Fruit fly (Drosophila melanogaster) whole organism, embryonic: ENCODE results near the gene eas.

Experiments used
- Atf3 ChIP-seq: fragments of 200-800 bp; sonication (Bioruptor generic); optimal IDR thresholded peaks from 3 replicates; lab custom pipeline; 2016; ENCODE audit warnings: missing biosample characterization, missing genetic modification characterization
- CG11085 ChIP-seq: fragments of 200-800 bp; sonication (Bioruptor generic); IDR thresholded peaks from 2 replicates; pipeline ENCODE4 v1.3.6; 2022; ENCODE audit warnings: missing biosample characterization, missing genetic modification characterization
- CG11560 ChIP-seq: fragments of 200-800 bp; sonication (Bioruptor generic); IDR thresholded peaks from 3 replicates; pipeline ENCODE4 v1.3.6; 2022; ENCODE audit warnings: missing biosample characterization, missing genetic modification characterization
- CG11696 ChIP-seq: fragments of 200-800 bp; sonication (Bioruptor generic); IDR thresholded peaks from 2 replicates; pipeline ENCODE4 v1.3.6; 2022; ENCODE audit warnings: missing biosample characterization, missing genetic modification characterization
- CG1233 ChIP-seq: fragments of 200-800 bp; sonication (Bioruptor generic); optimal IDR thresholded peaks from 4 replicates; lab custom pipeline; 2018; ENCODE audit warnings: missing biosample characterization, mild to moderate bottlenecking, missing genetic modification characterization
- CG13775 ChIP-seq: fragments of 200-800 bp; sonication (Bioruptor generic); optimal IDR thresholded peaks from 3 replicates; lab custom pipeline; 2017; ENCODE audit warnings: missing biosample characterization, mild to moderate bottlenecking, missing genetic modification characterization
- CG14441 ChIP-seq: fragments of 200-800 bp; sonication (Bioruptor generic); IDR thresholded peaks from 2 replicates; pipeline ENCODE4 v1.3.6; 2022; ENCODE audit warnings: missing biosample characterization, missing genetic modification characterization
- CG15011 ChIP-seq: fragments of 200-800 bp; sonication (Bioruptor generic); optimal IDR thresholded peaks from 3 replicates; lab custom pipeline; 2018; ENCODE audit warnings: missing biosample characterization, mild to moderate bottlenecking, missing genetic modification characterization
- CG17186 ChIP-seq: fragments of 200-800 bp; sonication (Bioruptor generic); optimal IDR thresholded peaks from 3 replicates; lab custom pipeline; 2017; ENCODE audit warnings: missing biosample characterization, missing genetic modification reagents, missing genetic modification characterization
- CG2116 ChIP-seq: fragments of 200-800 bp; sonication (Bioruptor generic); optimal IDR thresholded peaks from 3 replicates; lab custom pipeline; 2018; ENCODE audit warnings: missing biosample characterization, mild to moderate bottlenecking, missing genetic modification characterization
- CG2120 ChIP-seq: fragments of 200-800 bp; sonication (Bioruptor generic); optimal IDR thresholded peaks from 3 replicates; lab custom pipeline; 2016; ENCODE audit warnings: missing biosample characterization, missing genetic modification characterization
- CG4360 ChIP-seq: fragments of 200-800 bp; sonication (Bioruptor generic); IDR thresholded peaks from 2 replicates; pipeline ENCODE4 v1.3.6; 2022; ENCODE audit warnings: missing biosample characterization, missing genetic modification characterization
- CG5180 ChIP-seq: fragments of 200-800 bp; sonication (Bioruptor generic); optimal IDR thresholded peaks from 3 replicates; lab custom pipeline; 2017; ENCODE audit warnings: missing biosample characterization, missing genetic modification characterization, mild to moderate bottlenecking, moderate library complexity, missing genetic modification reagents
- CG7786 ChIP-seq: fragments of 200-800 bp; sonication (Bioruptor generic); optimal IDR thresholded peaks from 2 replicates; lab custom pipeline; 2016; ENCODE audit warnings: missing biosample characterization, missing genetic modification characterization
- CG7928 ChIP-seq: fragments of 200-800 bp; sonication (Bioruptor generic); optimal IDR thresholded peaks from 2 replicates; lab custom pipeline; 2017; ENCODE audit warnings: missing biosample characterization, mild to moderate bottlenecking, missing genetic modification characterization
- Camta ChIP-seq: fragments of 200-800 bp; sonication (Bioruptor generic); optimal IDR thresholded peaks from 2 replicates; lab custom pipeline; 2016; ENCODE audit warnings: missing biosample characterization, missing genetic modification characterization
- GATAe ChIP-seq: fragments of 200-800 bp; sonication (Bioruptor generic); conservative IDR thresholded peaks from 2 replicates; pipeline ENCODE4 v1.3.6; 2022; ENCODE audit warnings: missing biosample characterization, missing genetic modification characterization
- Gug ChIP-seq: fragments of 200-800 bp; sonication (Bioruptor generic); IDR thresholded peaks from 4 replicates; pipeline ENCODE4 v1.3.6; 2022; ENCODE audit warnings: missing biosample characterization, missing genetic modification characterization
- Lhr ChIP-seq: fragments of 200-800 bp; sonication (Bioruptor generic); optimal IDR thresholded peaks from 3 replicates; lab custom pipeline; 2017; ENCODE audit warnings: mild to moderate bottlenecking, missing biosample characterization, missing genetic modification reagents, missing genetic modification characterization
- Oli ChIP-seq: fragments of 200-800 bp; sonication (Bioruptor generic); optimal IDR thresholded peaks from 2 replicates; lab custom pipeline; 2018; ENCODE audit warnings: missing biosample characterization, mild to moderate bottlenecking, missing genetic modification characterization, moderate library complexity
- Sry-β ChIP-seq: fragments of 200-800 bp; sonication (Bioruptor generic); optimal IDR thresholded peaks from 2 replicates; lab custom pipeline; 2018; ENCODE audit warnings: missing biosample characterization, mild to moderate bottlenecking, missing genetic modification characterization, moderate library complexity
- Trl ChIP-seq, 3 experiments: fragments of >200 bp in 2 of 3; fragments of 200-800 bp in 1 of 3; sonication (Bioruptor generic) in 1 of 3; optimal IDR thresholded peaks; 2 replicates in 1 of 3; 3 replicates in 2 of 3; lab custom pipeline; 2016 to 2017; ENCODE audit warnings: missing biosample characterization in 1 of 3, missing genetic modification characterization in 1 of 3
- ash1 ChIP-seq: fragments of 200-800 bp; sonication (Bioruptor generic); optimal IDR thresholded peaks from 2 replicates; lab custom pipeline; 2018; ENCODE audit warnings: missing biosample characterization, mild to moderate bottlenecking, missing genetic modification characterization
- ato ChIP-seq: fragments of 200-800 bp; sonication (Bioruptor generic); IDR thresholded peaks from 2 replicates; pipeline ENCODE4 v1.3.6; 2022; ENCODE audit warnings: missing biosample characterization, missing genetic modification characterization; ENCODE audit not compliant: partially characterized antibody
- bcd ChIP-seq: fragments of 200-800 bp; sonication (Bioruptor generic); optimal IDR thresholded peaks from 2 replicates; lab custom pipeline; 2017; ENCODE audit warnings: missing biosample characterization, mild to moderate bottlenecking, missing genetic modification characterization
- cato ChIP-seq: fragments of 200-800 bp; sonication (Bioruptor generic); optimal IDR thresholded peaks from 2 replicates; lab custom pipeline; 2016; ENCODE audit warnings: missing biosample characterization, missing genetic modification characterization, borderline replicate concordance
- chinmo ChIP-seq: fragments of 200-800 bp; sonication (Bioruptor generic); IDR thresholded peaks from 4 replicates; pipeline ENCODE4 v1.3.6; 2022; ENCODE audit warnings: missing biosample characterization, missing genetic modification characterization; ENCODE audit not compliant: partially characterized antibody
- fd102C ChIP-seq: fragments of 200-800 bp; sonication (Bioruptor generic); optimal IDR thresholded peaks from 2 replicates; lab custom pipeline; 2018; ENCODE audit warnings: missing biosample characterization, mild to moderate bottlenecking, missing genetic modification characterization, moderate library complexity
- gsb ChIP-seq: fragments of 200-800 bp; sonication (Bioruptor generic); IDR thresholded peaks from 2 replicates; pipeline ENCODE4 v1.3.6; 2022; ENCODE audit warnings: missing biosample characterization, missing genetic modification characterization
- ken ChIP-seq: fragments of 200-800 bp; sonication (Bioruptor generic); IDR thresholded peaks from 3 replicates; pipeline ENCODE4 v1.3.6; 2022; ENCODE audit warnings: missing biosample characterization, missing genetic modification characterization
- kni ChIP-seq: fragments of 200-800 bp; sonication (Bioruptor generic); optimal IDR thresholded peaks from 3 replicates; lab custom pipeline; 2017; ENCODE audit warnings: mild to moderate bottlenecking, missing biosample characterization, missing genetic modification reagents, missing genetic modification characterization
- mam ChIP-seq: fragments of 200-800 bp; sonication (Bioruptor generic); optimal IDR thresholded peaks from 3 replicates; lab custom pipeline; 2016; ENCODE audit warnings: missing biosample characterization, missing genetic modification characterization
- mld ChIP-seq: fragments of 200-800 bp; sonication (Bioruptor generic); IDR thresholded peaks from 3 replicates; pipeline ENCODE4 v1.3.6; 2022; ENCODE audit warnings: missing biosample characterization, missing genetic modification characterization; ENCODE audit not compliant: partially characterized antibody
- nerfin-2 ChIP-seq: fragments of 200-800 bp; sonication (Bioruptor generic); IDR thresholded peaks from 2 replicates; pipeline ENCODE4 v1.3.6; 2022; ENCODE audit warnings: missing biosample characterization, missing genetic modification characterization; ENCODE audit not compliant: partially characterized antibody
- onecut ChIP-seq: fragments of 200-800 bp; sonication (Bioruptor generic); IDR thresholded peaks from 2 replicates; pipeline ENCODE4 v1.3.6; 2022; ENCODE audit warnings: missing biosample characterization, missing genetic modification characterization
- otp ChIP-seq: fragments of 200-800 bp; sonication (Bioruptor generic); IDR thresholded peaks from 3 replicates; pipeline ENCODE4, ENCODE4 v1.3.6; 2022; ENCODE audit warnings: missing biosample characterization, missing genetic modification characterization
- prd ChIP-seq, 3 experiments: fragments of >200 bp in 2 of 3; fragments of 200-800 bp in 1 of 3; sonication (Bioruptor generic) in 1 of 3; optimal IDR thresholded peaks in 2 of 3; IDR thresholded peaks in 1 of 3; 2 replicates in 2 of 3; 3 replicates in 1 of 3; pipeline versions ENCODE4 v1.3.6 to Lab custom; 2017 to 2022; ENCODE audit warnings: missing biosample characterization in 1 of 3, missing genetic modification characterization in 1 of 3
- pzg ChIP-seq: fragments of 200-800 bp; sonication (Bioruptor generic); optimal IDR thresholded peaks from 3 replicates; lab custom pipeline; 2018; ENCODE audit warnings: missing biosample characterization, mild to moderate bottlenecking, missing genetic modification characterization, moderate library complexity
- ranshi ChIP-seq: fragments of 200-800 bp; sonication (Bioruptor generic); IDR thresholded peaks from 2 replicates; pipeline ENCODE4 v1.3.6; 2022; ENCODE audit warnings: missing biosample characterization, missing genetic modification characterization
- repo ChIP-seq: fragments of 200-800 bp; sonication (Bioruptor generic); optimal IDR thresholded peaks from 2 replicates; lab custom pipeline; 2016; ENCODE audit warnings: missing biosample characterization, missing genetic modification characterization
- tap ChIP-seq: fragments of 200-800 bp; optimal IDR thresholded peaks from 3 replicates; lab custom pipeline; 2019; ENCODE audit warnings: missing biosample characterization, mild to moderate bottlenecking, missing genetic modification characterization, moderate library complexity
- tio ChIP-seq: fragments of 200-800 bp; sonication (Bioruptor generic); optimal IDR thresholded peaks from 2 replicates; lab custom pipeline; 2017; ENCODE audit warnings: missing biosample characterization, missing genetic modification characterization, inconsistent platforms
- toy ChIP-seq: fragments of 200-800 bp; sonication (Bioruptor generic); IDR thresholded peaks from 2 replicates; pipeline ENCODE4 v1.3.6; 2022; ENCODE audit warnings: missing biosample characterization, missing genetic modification characterization
- ttk ChIP-seq: fragments of 200-800 bp; sonication (Bioruptor generic); IDR thresholded peaks from 2 replicates; pipeline ENCODE4 v2.1.2; 2022; ENCODE audit warnings: missing biosample characterization, missing genetic modification characterization
- unpg ChIP-seq: fragments of 200-800 bp; sonication (Bioruptor generic); optimal IDR thresholded peaks from 3 replicates; lab custom pipeline; 2018; ENCODE audit warnings: missing biosample characterization, mild to moderate bottlenecking, missing genetic modification characterization, moderate library complexity
- zf30C ChIP-seq: fragments of 200-800 bp; sonication (Bioruptor generic); optimal IDR thresholded peaks from 3 replicates; lab custom pipeline; 2018; ENCODE audit warnings: missing biosample characterization, mild to moderate bottlenecking, missing genetic modification characterization
- zfh1 ChIP-seq: fragments of 200-800 bp; sonication (Bioruptor generic); IDR thresholded peaks from 3 replicates; pipeline ENCODE4 v1.3.6; 2022; ENCODE audit warnings: missing biosample characterization, missing genetic modification characterization

Gene eas

DNA sequence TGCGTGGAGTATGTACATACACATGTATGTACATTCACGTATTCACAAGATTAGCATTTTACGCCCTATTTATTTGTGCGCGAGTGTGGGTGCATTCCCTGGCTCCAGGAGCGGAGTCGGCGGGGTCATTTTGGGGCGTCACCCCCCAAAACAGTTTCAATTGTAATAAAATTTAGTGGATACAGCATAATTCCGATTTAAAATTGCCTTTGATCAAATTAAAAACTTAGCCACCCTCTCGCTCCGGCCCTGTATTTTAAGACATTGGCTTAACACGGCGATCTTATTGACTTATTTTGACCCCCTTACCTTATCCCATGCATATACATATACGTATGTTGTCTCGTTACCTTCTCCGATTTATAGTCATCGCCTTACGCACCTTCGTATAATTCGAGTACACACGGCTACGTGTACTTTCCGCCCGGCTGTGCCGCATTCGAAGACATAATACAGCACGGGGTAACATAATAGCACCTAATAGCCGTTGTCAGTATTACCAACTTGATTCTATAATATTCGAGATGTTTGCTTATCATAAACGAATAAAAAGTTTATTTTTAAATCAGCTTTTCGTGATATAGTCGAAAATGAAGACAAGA lies 1.3 kb downstream of the eas start (continued):
- TF ChIP-seq Atf3 (GFP tag; lab: Kevin White, UChicago) (peak; percentile 73), CG7786 (GFP tag; lab: Kevin White, UChicago) (peak; percentile 71), Gug (GFP tag; lab: Robert Waterston, UW) (peak; percentile 97), mld (no peak), mam (GFP tag; lab: Kevin White, UChicago) (peak; percentile 96), zf30C (no peak), cato (GFP tag; lab: Kevin White, UChicago) (peak; percentile 14), Oli (tag; lab: Kevin White, UChicago) (peak; percentile 82), ken (peak; percentile 87), onecut (GFP tag; lab: Robert Waterston, UW) (peak; percentile 85), repo (GFP tag; lab: Kevin White, UChicago) (peak; percentile 22), zfh1 (GFP tag; lab: Robert Waterston, UW) (peak; percentile 93), CG13775 (GFP tag; lab: Kevin White, UChicago) (peak; percentile 39), CG2116 (GFP tag; lab: Kevin White, UChicago) (peak; percentile 21), nerfin-2 (GFP tag; lab: Robert Waterston, UW) (no peak), ash1 (peak; percentile 39), unpg (GFP tag; lab: Kevin White, UChicago) (peak; percentile 68), CG17186 (peak; percentile 22), chinmo (GFP tag; lab: Robert Waterston, UW) (0 out of 4 replicates have a peak, but pooled peaks have one; percentile 14), CG1233 (peak; percentile 92), CG15011 (GFP tag; lab: Kevin White, UChicago) (peak; percentile 38), tio (GFP tag; lab: Kevin White, UChicago) (peak; percentile 71), CG11696 (GFP tag; lab: Robert Waterston, UW) (peak; percentile 79), ranshi (GFP tag; lab: Robert Waterston, UW) (peak; percentile 92), Lhr (GFP tag; lab: Kevin White, UChicago) (peak; percentile 39), Sry-β (GFP tag; lab: Kevin White, UChicago) (no peak), gsb (GFP tag; lab: Robert Waterston, UW) (peak; percentile 63), bcd (GFP tag; lab: Kevin White, UChicago) (peak; percentile 80), pzg (GFP tag; lab: Kevin White, UChicago) (peak; percentile 8), CG5180 (GFP tag; lab: Kevin White, UChicago) (peak; percentile 54), CG14441 (GFP tag; lab: Robert Waterston, UW) (peak; percentile 93), fd102C (GFP tag; lab: Kevin White, UChicago) (no peak), ato (GFP tag; lab: Robert Waterston, UW) (no peak), GATAe (no peak), otp (GFP tag; lab: Robert Waterston, UW) (peak; percentile 85), kni (peak; percentile 2), CG2120 (peak; percentile 83), Trl (optimal IDR thresholded peaks at IDR 0.05; lab: Kevin White, UChicago) (no peak), Trl (GFP tag; optimal IDR thresholded peaks at IDR 0.05; lab: Kevin White, UChicago) (peak; percentile 89), ttk (peak; percentile 90), CG11085 (peak; percentile 85), toy (peak; percentile 67), CG11560 (tag; lab: Robert Waterston, UW) (peak; percentile 86), CG7928 (GFP tag; lab: Kevin White, UChicago) (no peak), Camta (peak; percentile 87), tap (peak; percentile 60), prd (optimal IDR thresholded peaks at IDR 0.05; lab: Kevin White, UChicago) (no peak), prd (GFP tag; IDR thresholded peaks at IDR 0.05; lab: Robert Waterston, UW) (peak; percentile 95), CG4360 (0 out of 2 replicates have a peak, but pooled peaks have one; percentile 18)
